Worm (Caenorhabditis elegans): Measurements from ENCODE around the gene daf-19.

daf-19 gene

ce11 chrII:10136771-10137170 lies 32.4 kb downstream of the daf-19 start:
- TF ChIP-seq ztf-4 (tag; optimal IDR thresholded peaks at IDR 0.05) (no peak), ceh-28 (tag; optimal IDR thresholded peaks at IDR 0.05) (no peak), ZK546.5 (tag; optimal IDR thresholded peaks at IDR 0.05) (no peak), nhr-23 (tag; optimal IDR thresholded peaks at IDR 0.05) (no peak), hmg-11 (tag; optimal IDR thresholded peaks at IDR 0.05) (no peak), pha-4 (tag; optimal IDR thresholded peaks at IDR 0.05) (peak; percentile 22)

ce11 chrII:10134285-10134995 lies 34.7 kb downstream of the daf-19 start, which contains the start of gene F27E5.9:
F27E5.9 (plus strand) TSS chrII:10134945.
- TF ChIP-seq elt-2 (tag; optimal IDR thresholded peaks at IDR 0.05) (peak; percentile 95), ceh-16 (tag; optimal IDR thresholded peaks at IDR 0.05) (no peak), pqm-1 (tag; optimal IDR thresholded peaks at IDR 0.05) (peak; percentile 93), unc-62 (GFP tag; optimal IDR thresholded peaks at IDR 0.05) (no peak), tbx-2 (tag; optimal IDR thresholded peaks at IDR 0.05) (no peak), nhr-237 (tag; optimal IDR thresholded peaks at IDR 0.05) (no peak), ztf-11 (tag; optimal IDR thresholded peaks at IDR 0.05) (no peak), pha-4 (tag; optimal IDR thresholded peaks at IDR 0.05) (peak; percentile 68), jun-1 (tag; optimal IDR thresholded peaks at IDR 0.05) (peak; percentile 47), ZK546.5 (tag; optimal IDR thresholded peaks at IDR 0.05) (no peak), unc-39 (tag; optimal IDR thresholded peaks at IDR 0.05) (no peak), lin-39 (tag; optimal IDR thresholded peaks at IDR 0.05) (no peak), skn-1 (tag; optimal IDR thresholded peaks at IDR 0.05) (peak; percentile 14), ama-1 (optimal IDR thresholded peaks at IDR 0.05) (no peak), daf-12 (tag; optimal IDR thresholded peaks at IDR 0.05) (no peak), nhr-12 (tag; optimal IDR thresholded peaks at IDR 0.05) (no peak), fos-1 (tag; optimal IDR thresholded peaks at IDR 0.05) (peak; percentile 16), aly-2 (tag; optimal IDR thresholded peaks at IDR 0.05) (no peak), ztf-4 (tag; optimal IDR thresholded peaks at IDR 0.05) (no peak)

DNA sequence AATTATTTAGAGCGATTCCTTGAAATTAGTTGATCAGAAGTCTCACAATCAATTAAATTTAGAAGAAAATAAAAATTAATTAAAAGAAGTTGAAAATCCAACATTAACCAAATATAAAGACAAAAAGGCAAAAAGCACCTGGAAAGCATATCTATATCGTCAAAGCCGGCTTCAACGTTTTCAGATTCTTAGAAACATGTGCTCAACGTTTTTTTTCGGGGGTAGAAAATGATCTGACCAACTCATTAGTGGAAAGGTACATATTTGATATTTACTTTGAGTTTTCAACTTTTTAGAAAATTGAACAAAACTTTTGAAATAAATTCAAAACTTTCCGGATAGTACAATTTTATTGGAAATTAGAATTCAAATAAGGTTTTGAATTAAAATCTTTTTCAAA lies 36.3 kb downstream of the daf-19 start:
- TF ChIP-seq nhr-12 (tag; optimal IDR thresholded peaks at IDR 0.05), result no peak
- no peak for TF ChIP-seq fos-1 (tag; optimal IDR thresholded peaks at IDR 0.05)
- TF ChIP-seq nhr-76 (tag; optimal IDR thresholded peaks at IDR 0.05), result no peak
- TF ChIP-seq nhr-11 (tag; optimal IDR thresholded peaks at IDR 0.05), result peak; percentile 39
- TF ChIP-seq pqm-1 (tag; optimal IDR thresholded peaks at IDR 0.05), result no peak

- TF ChIP-seq pqm-1 (tag; optimal IDR thresholded peaks at IDR 0.05) (no peak), R02D3.7 (tag; optimal IDR thresholded peaks at IDR 0.05) (no peak), ceh-82 (tag; optimal IDR thresholded peaks at IDR 0.05) (no peak), unc-62 (GFP tag; optimal IDR thresholded peaks at IDR 0.05) (no peak), nhr-76 (tag; optimal IDR thresholded peaks at IDR 0.05) (no peak), nhr-28 (tag; optimal IDR thresholded peaks at IDR 0.05) (no peak), ama-1 (optimal IDR thresholded peaks at IDR 0.05) (no peak), lsy-12 (tag; optimal IDR thresholded peaks at IDR 0.05) (no peak), nhr-67 (tag; optimal IDR thresholded peaks at IDR 0.05) (no peak), ceh-16 (tag; optimal IDR thresholded peaks at IDR 0.05) (no peak), nhr-11 (tag; optimal IDR thresholded peaks at IDR 0.05) (no peak), pha-4 (tag; optimal IDR thresholded peaks at IDR 0.05) (no peak), daf-12 (tag; optimal IDR thresholded peaks at IDR 0.05) (no peak), zag-1 (tag; optimal IDR thresholded peaks at IDR 0.05) (no peak), fkh-10 (GFP tag; optimal IDR thresholded peaks at IDR 0.05) (no peak), lin-15B (tag; optimal IDR thresholded peaks at IDR 0.05) (no peak), nhr-77 (tag; optimal IDR thresholded peaks at IDR 0.05) (no peak)
Observed at ce11 chrII:10131760-10132159, 37.4 kb downstream of the daf-19 start, which contains the start of gene F27E5.5. F27E5.5 (minus strand) TSS chrII:10131860.

ce11 chrII:10127389-10127788 lies 41.8 kb downstream of the daf-19 start, which contains the start of gene F27E5.8:
F27E5.8 (minus strand) TSS chrII:10127489.
- TF ChIP-seq nhr-11 (tag; optimal IDR thresholded peaks at IDR 0.05), result no peak
- no peak for TF ChIP-seq egl-5 (tag; optimal IDR thresholded peaks at IDR 0.05)
- no peak for TF ChIP-seq mml-1 (tag; optimal IDR thresholded peaks at IDR 0.05)
- TF ChIP-seq hmg-11 (tag; optimal IDR thresholded peaks at IDR 0.05), result no peak
- TF ChIP-seq nhr-237 (tag; optimal IDR thresholded peaks at IDR 0.05), result no peak
- TF ChIP-seq ztf-11 (tag; optimal IDR thresholded peaks at IDR 0.05), result no peak
- TF ChIP-seq elt-2 (tag; optimal IDR thresholded peaks at IDR 0.05), result no peak
- TF ChIP-seq lsy-12 (tag; optimal IDR thresholded peaks at IDR 0.05), result no peak
- no peak for TF ChIP-seq elt-1 (tag; optimal IDR thresholded peaks at IDR 0.05)
- TF ChIP-seq mdl-1 (tag; optimal IDR thresholded peaks at IDR 0.05), result no peak
- no peak for TF ChIP-seq daf-12 (tag; optimal IDR thresholded peaks at IDR 0.05)
- no peak for TF ChIP-seq skn-1 (tag; optimal IDR thresholded peaks at IDR 0.05)
